In the genomic region with DNA sequence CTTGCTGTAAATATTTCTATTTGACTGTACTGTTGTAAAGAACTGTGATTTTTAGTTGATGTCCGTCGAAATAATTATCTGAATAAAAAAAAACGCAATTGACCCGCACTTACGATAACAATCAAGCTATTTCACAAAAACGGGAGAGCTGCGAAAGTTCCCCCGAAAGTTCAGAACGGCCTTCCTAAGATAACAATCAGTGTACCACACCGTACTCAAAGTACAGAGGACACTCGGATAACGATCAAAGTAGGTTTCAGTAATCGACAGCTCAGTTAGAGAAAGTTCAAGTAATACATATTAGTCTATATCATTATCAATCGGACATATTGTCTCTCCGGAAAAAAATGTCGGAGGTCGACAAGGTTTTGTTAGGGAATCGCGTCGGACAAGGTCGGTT, we compare ENCODE assay signal across 2 worm cellular contexts.
TF ChIP-seq lines count a peak whose summit lies in the region.

No protein-coding gene starts in this region.

TF ChIP-seq in whole organism, L2 larva, 48 proteins besides CTCF, POLR2A, EP300 and RAD21:
- TF ChIP-seq mab-5 (tag; optimal IDR thresholded peaks at IDR 0.05; lab: Kevin White, UChicago) = no peak
- no peak for TF ChIP-seq unc-62 (GFP tag; optimal IDR thresholded peaks at IDR 0.05; lab: Kevin White, UChicago)
- TF ChIP-seq lsy-2 (tag; optimal IDR thresholded peaks at IDR 0.05; lab: Kevin White, UChicago) = no peak
- TF ChIP-seq ceh-16 (tag; optimal IDR thresholded peaks at IDR 0.05; lab: Kevin White, UChicago) = peak; percentile 86
- peak; percentile 56 for TF ChIP-seq elt-1 (tag; optimal IDR thresholded peaks at IDR 0.05; lab: Kevin White, UChicago)
- TF ChIP-seq sem-4 (tag; optimal IDR thresholded peaks at IDR 0.05; lab: Kevin White, UChicago) = no peak
- peak; percentile 81 for TF ChIP-seq sma-9 (GFP tag; optimal IDR thresholded peaks at IDR 0.05; lab: Kevin White, UChicago)
- no peak for TF ChIP-seq sma-9 (tag; optimal IDR thresholded peaks at IDR 0.05; lab: Kevin White, UChicago)
- no peak for TF ChIP-seq C34F6.9 (tag; optimal IDR thresholded peaks at IDR 0.05; lab: Kevin White, UChicago)

TF ChIP-seq in whole organism, L3 larva, 47 proteins besides CTCF, POLR2A, EP300 and RAD21:
- TF ChIP-seq unc-39 (tag; optimal IDR thresholded peaks at IDR 0.05; lab: Kevin White, UChicago) = no peak
- no peak for TF ChIP-seq mdl-1 (tag; optimal IDR thresholded peaks at IDR 0.05; lab: Kevin White, UChicago)
- no peak for TF ChIP-seq ceh-9 (tag; optimal IDR thresholded peaks at IDR 0.05; lab: Kevin White, UChicago)
- TF ChIP-seq egl-27 (tag; optimal IDR thresholded peaks at IDR 0.05; lab: Kevin White, UChicago) = no peak
- no peak for TF ChIP-seq ceh-82 (tag; optimal IDR thresholded peaks at IDR 0.05; lab: Kevin White, UChicago)
- TF ChIP-seq jun-1 (tag; optimal IDR thresholded peaks at IDR 0.05; lab: Kevin White, UChicago) = no peak
- no peak for TF ChIP-seq elt-2 (tag; optimal IDR thresholded peaks at IDR 0.05; lab: Kevin White, UChicago)
- TF ChIP-seq nhr-67 (tag; optimal IDR thresholded peaks at IDR 0.05; lab: Kevin White, UChicago) = no peak
- no peak for TF ChIP-seq ZK546.5 (tag; optimal IDR thresholded peaks at IDR 0.05; lab: Kevin White, UChicago)
- no peak for TF ChIP-seq egl-5 (tag; optimal IDR thresholded peaks at IDR 0.05; lab: Kevin White, UChicago)
- no peak for TF ChIP-seq zag-1 (tag; optimal IDR thresholded peaks at IDR 0.05; lab: Kevin White, UChicago)
- TF ChIP-seq daf-12 (tag; optimal IDR thresholded peaks at IDR 0.05; lab: Kevin White, UChicago) = no peak
- TF ChIP-seq eor-1 (tag; optimal IDR thresholded peaks at IDR 0.05; lab: Kevin White, UChicago) = no peak
- TF ChIP-seq nhr-23 (tag; optimal IDR thresholded peaks at IDR 0.05; lab: Kevin White, UChicago) = peak; percentile 34
- no peak for TF ChIP-seq aly-2 (tag; optimal IDR thresholded peaks at IDR 0.05; lab: Kevin White, UChicago)
- TF ChIP-seq nhr-76 (tag; optimal IDR thresholded peaks at IDR 0.05; lab: Kevin White, UChicago) = no peak
- TF ChIP-seq nfya-1 (tag; optimal IDR thresholded peaks at IDR 0.05; lab: Kevin White, UChicago; ENCODE audit: insufficient read depth) = no peak
- no peak for TF ChIP-seq sea-2 (GFP tag; optimal IDR thresholded peaks at IDR 0.05; lab: Kevin White, UChicago)
- no peak for TF ChIP-seq unc-62 (GFP tag; optimal IDR thresholded peaks at IDR 0.05; lab: Kevin White, UChicago)
- no peak for TF ChIP-seq nhr-237 (tag; optimal IDR thresholded peaks at IDR 0.05; lab: Kevin White, UChicago)
- peak; percentile 44 for TF ChIP-seq nhr-25 (tag; optimal IDR thresholded peaks at IDR 0.05; lab: Kevin White, UChicago)
- no peak for TF ChIP-seq lin-39 (tag; optimal IDR thresholded peaks at IDR 0.05; lab: Kevin White, UChicago)
- no peak for TF ChIP-seq R02D3.7 (tag; optimal IDR thresholded peaks at IDR 0.05; lab: Kevin White, UChicago)
- TF ChIP-seq lsy-12 (tag; optimal IDR thresholded peaks at IDR 0.05; lab: Kevin White, UChicago) = peak; percentile 28
- no peak for TF ChIP-seq nhr-12 (tag; optimal IDR thresholded peaks at IDR 0.05; lab: Kevin White, UChicago)
- TF ChIP-seq elt-3 (tag; optimal IDR thresholded peaks at IDR 0.05; lab: Kevin White, UChicago) = no peak
- TF ChIP-seq pha-4 (tag; optimal IDR thresholded peaks at IDR 0.05; lab: Kevin White, UChicago) = no peak
- TF ChIP-seq elt-1 (tag; optimal IDR thresholded peaks at IDR 0.05; lab: Kevin White, UChicago) = peak; percentile 89
